Worm (Caenorhabditis elegans) whole organism, late embryonic: ENCODE data around the gene col-43.

Source experiments
- C38D4.7 ChIP-seq: fragments of 200-800 bp; sonication (Bioruptor generic); optimal IDR thresholded peaks from 2 replicates; lab custom pipeline; 2018; ENCODE audit warnings: mild to moderate bottlenecking, missing genetic modification characterization, moderate library complexity, missing compliant biosample characterization
- K02D7.2 ChIP-seq: sonication (generic microtip); optimal IDR thresholded peaks from 2 replicates; lab custom pipeline; 2017; ENCODE audit warnings: mild to moderate bottlenecking, missing genetic modification characterization, missing compliant biosample characterization
- ama-1 ChIP-seq: fragments of 150-350 bp; optimal IDR thresholded peaks from 2 replicates; lab custom pipeline; 2014
- hlh-15 ChIP-seq: sonication (generic microtip); optimal IDR thresholded peaks from 2 replicates; lab custom pipeline; 2016; ENCODE audit warnings: missing genetic modification characterization, missing compliant biosample characterization
- hlh-8 ChIP-seq: sonication (generic microtip); optimal IDR thresholded peaks from 2 replicates; lab custom pipeline; 2016; ENCODE audit warnings: missing genotype, missing genetic modification characterization, missing compliant biosample characterization
- pqm-1 ChIP-seq: sonication (generic microtip); optimal IDR thresholded peaks from 2 replicates; lab custom pipeline; 2016; ENCODE audit warnings: missing genetic modification characterization, missing compliant biosample characterization
- rnt-1 ChIP-seq: sonication (generic microtip); optimal IDR thresholded peaks from 2 replicates; lab custom pipeline; 2016; ENCODE audit warnings: missing genetic modification characterization, missing compliant biosample characterization
- tbx-2 ChIP-seq: sonication (generic microtip); optimal IDR thresholded peaks from 2 replicates; lab custom pipeline; 2016; ENCODE audit warnings: missing genetic modification characterization, missing compliant biosample characterization

ce11 chrV:8041336-8041868 lies 9.3 kb downstream of the col-43 start:
- no peak for TF ChIP-seq tbx-2 (tag; lab: Kevin White, UChicago)
- TF ChIP-seq C38D4.7 (GFP tag; lab: Kevin White, UChicago): no peak
- TF ChIP-seq pqm-1 (tag; lab: Kevin White, UChicago): no peak
- TF ChIP-seq hlh-15: no peak
- no peak for TF ChIP-seq hlh-8 (tag; lab: Kevin White, UChicago)
- no peak for TF ChIP-seq K02D7.2 (tag; lab: Kevin White, UChicago)
- no peak for TF ChIP-seq ama-1 (lab: Kevin White, UChicago)
- TF ChIP-seq rnt-1 (tag; lab: Kevin White, UChicago): no peak
